Worm (Caenorhabditis elegans) whole organism, young adult: ENCODE measurements around the gene nhr-122.
A peak's percentile ranks its signal among the peaks of the same experiment; 100 is the strongest.

ENCODE experiments used
- B0019.2 ChIP-seq: fragments of 200-800 bp; sonication (Bioruptor generic); conservative IDR thresholded peaks from 2 replicates; pipeline ENCODE4 v1.3.6; 2022; ENCODE audit warnings: missing genetic modification reagents, missing genetic modification characterization, missing compliant biosample characterization
- F10E7.11 ChIP-seq: sonication (generic microtip); optimal IDR thresholded peaks from 2 replicates; lab custom pipeline; 2017; ENCODE audit warnings: mild to moderate bottlenecking, missing genetic modification characterization, moderate library complexity, missing compliant biosample characterization
- F23B12.7 ChIP-seq: sonication (generic microtip); optimal IDR thresholded peaks from 2 replicates; lab custom pipeline; 2017; ENCODE audit warnings: missing genetic modification characterization, mild to moderate bottlenecking, missing compliant biosample characterization, antibody characterized with exemption, moderate library complexity; ENCODE audit not compliant: insufficient read depth
- F37B4.10 ChIP-seq: fragments of 200-800 bp; sonication (Bioruptor generic); IDR thresholded peaks from 2 replicates; pipeline ENCODE4 v1.3.6; 2022; ENCODE audit warnings: missing genetic modification characterization, missing compliant biosample characterization
- F39B2.1 ChIP-seq: fragments of 200-800 bp; sonication (Bioruptor generic); IDR thresholded peaks from 2 replicates; pipeline ENCODE4 v1.3.6; 2022; ENCODE audit warnings: missing genetic modification reagents, missing genetic modification characterization, missing compliant biosample characterization
- F49E8.2 ChIP-seq: sonication (generic microtip); optimal IDR thresholded peaks from 3 replicates; lab custom pipeline; 2017; ENCODE audit warnings: missing genetic modification characterization, mild to moderate bottlenecking, missing compliant biosample characterization, antibody characterized with exemption, moderate library complexity; ENCODE audit not compliant: insufficient read depth
- T07F8.4 ChIP-seq: sonication (generic microtip); optimal IDR thresholded peaks from 2 replicates; lab custom pipeline; 2016; ENCODE audit warnings: mild to moderate bottlenecking, missing genetic modification characterization, moderate library complexity, missing compliant biosample characterization
- Y53G8AR.9 ChIP-seq: fragments of 200-800 bp; sonication (Bioruptor generic); conservative IDR thresholded peaks from 2 replicates; pipeline ENCODE4 v1.3.6; 2022; ENCODE audit warnings: missing genetic modification reagents, missing genetic modification characterization, missing compliant biosample characterization
- Y95B8A.8 ChIP-seq: fragments of 200-800 bp; sonication (Bioruptor generic); IDR thresholded peaks from 2 replicates; pipeline ENCODE4 v1.3.6; 2022; ENCODE audit warnings: missing genetic modification reagents, missing genetic modification characterization, missing compliant biosample characterization
- ZK185.1 ChIP-seq: sonication (generic microtip); optimal IDR thresholded peaks from 2 replicates; lab custom pipeline; 2016; ENCODE audit warnings: mild to moderate bottlenecking, missing genetic modification characterization, missing compliant biosample characterization; ENCODE audit not compliant: poor library complexity, severe bottlenecking
- akir-1 ChIP-seq: fragments of 200-800 bp; sonication (Bioruptor generic); optimal IDR thresholded peaks from 2 replicates; lab custom pipeline; 2018; ENCODE audit warnings: mild to moderate bottlenecking, missing genetic modification characterization, moderate library complexity, missing compliant biosample characterization
- ama-1 ChIP-seq, 3 experiments: fragments of 150-350 bp in 1 of 3; sonication (generic microtip) in 2 of 3; optimal IDR thresholded peaks; 2 replicates each; lab custom pipeline; 2014 to 2018; ENCODE audit warnings: missing biosample characterization in 2 of 3, missing genetic modification characterization in 2 of 3, missing genetic modification reagents in 2 of 3
- aptf-2 ChIP-seq: fragments of 200-800 bp; sonication (Bioruptor generic); conservative IDR thresholded peaks from 2 replicates; pipeline ENCODE4 v1.3.6; 2022; ENCODE audit warnings: missing genetic modification reagents, missing genetic modification characterization, missing compliant biosample characterization
- athp-1 ChIP-seq: sonication (generic microtip); optimal IDR thresholded peaks from 2 replicates; lab custom pipeline; 2017; ENCODE audit warnings: mild to moderate bottlenecking, missing genetic modification characterization, missing compliant biosample characterization
- attf-5 ChIP-seq: fragments of 200-800 bp; sonication (Bioruptor generic); optimal IDR thresholded peaks from 2 replicates; lab custom pipeline; 2018; ENCODE audit warnings: mild to moderate bottlenecking, missing genetic modification characterization, missing compliant biosample characterization
- attf-6 ChIP-seq: fragments of 200-800 bp; sonication (Bioruptor generic); IDR thresholded peaks from 2 replicates; pipeline ENCODE4 v1.3.6; 2022; ENCODE audit warnings: missing genetic modification reagents, missing genetic modification characterization, missing compliant biosample characterization
- bed-2 ChIP-seq: fragments of 200-800 bp; sonication (Bioruptor generic); IDR thresholded peaks from 2 replicates; pipeline ENCODE4 v1.3.6; 2022; ENCODE audit warnings: missing genetic modification reagents, missing genetic modification characterization, missing compliant biosample characterization
- ccch-3 ChIP-seq: fragments of 200-800 bp; sonication (Bioruptor generic); optimal IDR thresholded peaks from 2 replicates; lab custom pipeline; 2018; ENCODE audit warnings: mild to moderate bottlenecking, missing genetic modification characterization, missing compliant biosample characterization
- ceh-100 ChIP-seq: fragments of 200-800 bp; sonication (Bioruptor generic); IDR thresholded peaks from 2 replicates; pipeline ENCODE4 v1.3.6; 2022; ENCODE audit warnings: missing genetic modification reagents, missing genetic modification characterization, missing compliant biosample characterization
- dpff-1 ChIP-seq: sonication (generic microtip); optimal IDR thresholded peaks from 2 replicates; lab custom pipeline; 2017; ENCODE audit warnings: mild to moderate bottlenecking, missing genetic modification characterization, missing compliant biosample characterization
- efl-1 ChIP-seq: fragments of 150-350 bp; optimal IDR thresholded peaks from 2 replicates; lab custom pipeline; 2014; ENCODE audit warnings: missing biosample characterization, missing genetic modification reagents, missing genetic modification characterization
- egl-18 ChIP-seq: fragments of 200-800 bp; sonication (Bioruptor generic); IDR thresholded peaks from 2 replicates; pipeline ENCODE4 v1.3.6; 2022; ENCODE audit warnings: missing genetic modification reagents, missing genetic modification characterization, missing compliant biosample characterization
- egl-44 ChIP-seq: fragments of 200-800 bp; sonication (Bioruptor generic); IDR thresholded peaks from 2 replicates; pipeline ENCODE4 v1.3.6; 2022; ENCODE audit warnings: missing genetic modification reagents, missing genetic modification characterization, missing compliant biosample characterization
- ets-4 ChIP-seq: fragments of 200-800 bp; sonication (Bioruptor generic); optimal IDR thresholded peaks from 2 replicates; lab custom pipeline; 2018; ENCODE audit warnings: mild to moderate bottlenecking, missing genetic modification characterization, missing compliant biosample characterization
- fkh-3 ChIP-seq: sonication (generic microtip); optimal IDR thresholded peaks from 2 replicates; lab custom pipeline; 2016; ENCODE audit warnings: mild to moderate bottlenecking, missing genetic modification characterization, missing compliant biosample characterization
- hlh-12 ChIP-seq: sonication (generic microtip); optimal IDR thresholded peaks from 2 replicates; lab custom pipeline; 2016; ENCODE audit warnings: missing genetic modification characterization, missing compliant biosample characterization
- hlh-26 ChIP-seq: fragments of 200-800 bp; sonication (Bioruptor generic); conservative IDR thresholded peaks from 2 replicates; pipeline ENCODE4 v1.3.6; 2022; ENCODE audit warnings: missing genetic modification reagents, missing genetic modification characterization, missing compliant biosample characterization
- hmg-1.2 ChIP-seq: fragments of 200-800 bp; sonication (Bioruptor generic); IDR thresholded peaks from 2 replicates; pipeline ENCODE4 v1.3.6; 2022; ENCODE audit warnings: missing genetic modification reagents, missing genetic modification characterization, missing compliant biosample characterization
- hmg-20 ChIP-seq: fragments of 200-800 bp; sonication (Bioruptor generic); IDR thresholded peaks from 2 replicates; pipeline ENCODE4 v1.3.6; 2022; ENCODE audit warnings: missing genetic modification reagents, missing genetic modification characterization, missing compliant biosample characterization
- lag-1 ChIP-seq: fragments of 200-800 bp; sonication (Bioruptor generic); IDR thresholded peaks from 2 replicates; pipeline ENCODE4 v1.3.6; 2022; ENCODE audit warnings: missing genetic modification reagents, missing genetic modification characterization, missing compliant biosample characterization
- lin-40 ChIP-seq: sonication (generic microtip); optimal IDR thresholded peaks from 2 replicates; lab custom pipeline; 2016; ENCODE audit warnings: missing genetic modification characterization, mild to moderate bottlenecking, missing compliant biosample characterization, missing genotype, missing genetic modification reagents
- madf-3 ChIP-seq: fragments of 200-800 bp; sonication (Bioruptor generic); IDR thresholded peaks from 2 replicates; pipeline ENCODE4 v1.3.6; 2022; ENCODE audit warnings: missing genetic modification reagents, missing genetic modification characterization, missing compliant biosample characterization
- nfya-1 ChIP-seq: sonication (generic microtip); optimal IDR thresholded peaks from 2 replicates; lab custom pipeline; 2017; ENCODE audit warnings: antibody characterized with exemption, missing compliant biosample characterization, missing genetic modification characterization, borderline replicate concordance; ENCODE audit not compliant: insufficient read depth
- nhr-120 ChIP-seq: fragments of 200-800 bp; sonication (Bioruptor generic); IDR thresholded peaks from 2 replicates; pipeline ENCODE4 v1.3.6; 2022; ENCODE audit warnings: missing genetic modification characterization, missing compliant biosample characterization
- nhr-179 ChIP-seq: sonication (generic microtip); optimal IDR thresholded peaks from 2 replicates; lab custom pipeline; 2016; ENCODE audit warnings: mild to moderate bottlenecking, missing genetic modification characterization, missing compliant biosample characterization
- rec-8 ChIP-seq, 2 experiments: sonication (generic microtip); optimal IDR thresholded peaks; 2 replicates each; lab custom pipeline; 2016; ENCODE audit warnings: mild to moderate bottlenecking in 2 of 2, missing genetic modification characterization in 2 of 2, missing genetic modification reagents in 2 of 2, missing genotype in 2 of 2, missing biosample characterization in 1 of 2, missing compliant biosample characterization in 1 of 2, moderate library complexity in 1 of 2
- repo-1 ChIP-seq: sonication (generic microtip); optimal IDR thresholded peaks from 2 replicates; lab custom pipeline; 2017; ENCODE audit warnings: mild to moderate bottlenecking, missing genetic modification characterization, missing compliant biosample characterization
- snpc-1.1 ChIP-seq: sonication (generic microtip); optimal IDR thresholded peaks from 2 replicates; lab custom pipeline; 2017; ENCODE audit warnings: missing genetic modification characterization, mild to moderate bottlenecking, missing compliant biosample characterization, antibody characterized with exemption, moderate library complexity, missing genotype, missing genetic modification reagents; ENCODE audit not compliant: insufficient read depth
- sptf-2 ChIP-seq: fragments of 200-800 bp; sonication (Bioruptor generic); optimal IDR thresholded peaks from 2 replicates; lab custom pipeline; 2018; ENCODE audit warnings: mild to moderate bottlenecking, missing genetic modification characterization, missing compliant biosample characterization
- tbp1 ChIP-seq: fragments of 200-800 bp; sonication (Bioruptor generic); optimal IDR thresholded peaks from 2 replicates; lab custom pipeline; 2018; ENCODE audit warnings: mild to moderate bottlenecking, missing genetic modification characterization, missing compliant biosample characterization
- tbx-9 ChIP-seq: sonication (generic microtip); optimal IDR thresholded peaks from 2 replicates; lab custom pipeline; 2016; ENCODE audit warnings: borderline replicate concordance, missing genetic modification characterization, inconsistent platforms, missing compliant biosample characterization
- tlf-1 ChIP-seq: fragments of 200-800 bp; sonication (Bioruptor generic); optimal IDR thresholded peaks from 2 replicates; lab custom pipeline; 2018; ENCODE audit warnings: mild to moderate bottlenecking, missing genetic modification characterization, missing compliant biosample characterization
- zfh-2 ChIP-seq: fragments of 200-800 bp; sonication (Bioruptor generic); conservative IDR thresholded peaks from 2 replicates; pipeline ENCODE4 v1.3.6; 2022; ENCODE audit warnings: missing genetic modification reagents, missing genetic modification characterization, missing compliant biosample characterization
- ztf-22 ChIP-seq: fragments of 200-800 bp; sonication (Bioruptor generic); optimal IDR thresholded peaks from 2 replicates; lab custom pipeline; 2018; ENCODE audit warnings: mild to moderate bottlenecking, missing genetic modification characterization, moderate library complexity, missing compliant biosample characterization
- ztf-25 ChIP-seq: fragments of 200-800 bp; sonication (Bioruptor generic); IDR thresholded peaks from 2 replicates; pipeline ENCODE4 v1.3.6; 2022; ENCODE audit warnings: missing genetic modification reagents, missing genetic modification characterization, missing compliant biosample characterization
- ztf-6 ChIP-seq: fragments of 200-800 bp; sonication (Bioruptor generic); IDR thresholded peaks from 2 replicates; pipeline ENCODE4 v1.3.6; 2022; ENCODE audit warnings: missing genetic modification reagents, missing genetic modification characterization, missing compliant biosample characterization

The nhr-122 gene

ce11 chrIV:1595802-1596201, 17.9 kb upstream of the nhr-122 start, which contains the start of gene npp-8 (continued):
- TF ChIP-seq nfya-1 (tag; lab: Kevin White, UChicago) (no peak), T07F8.4 (tag; lab: Kevin White, UChicago) (no peak), attf-6 (GFP tag; lab: Robert Waterston, UW) (peak; percentile 38; the same call in 1 of the 2 replicates), fkh-3 (no peak), Y53G8AR.9 (GFP tag; lab: Robert Waterston, UW) (peak; percentile 93), athp-1 (tag; lab: Kevin White, UChicago) (peak; percentile 92), hmg-1.2 (GFP tag; lab: Robert Waterston, UW) (peak; percentile 70), snpc-1.1 (tag; lab: Kevin White, UChicago) (peak; percentile 38), lin-40 (peak; percentile 89), hmg-20 (GFP tag; lab: Robert Waterston, UW) (0 out of 2 replicates have a peak, but pooled peaks have one; percentile 45), nhr-120 (no peak), Y95B8A.8 (GFP tag; lab: Robert Waterston, UW) (peak; percentile 91), aptf-2 (GFP tag; lab: Robert Waterston, UW) (peak; percentile 75; the same call in 1 of the 2 replicates), lag-1 (no peak), F49E8.2 (tag; lab: Kevin White, UChicago) (peak; percentile 79), egl-44 (GFP tag; lab: Robert Waterston, UW) (peak; percentile 59; the same call in 1 of the 2 replicates), ztf-6 (GFP tag; lab: Robert Waterston, UW) (no peak), ztf-25 (GFP tag; lab: Robert Waterston, UW) (no peak), F10E7.11 (tag; lab: Kevin White, UChicago) (peak; percentile 48), B0019.2 (GFP tag; lab: Robert Waterston, UW) (0 out of 2 replicates have a peak, but pooled peaks have one; percentile 25), efl-1 (GFP tag; lab: Kevin White, UChicago) (peak; percentile 93), ets-4 (peak; percentile 20), F37B4.10 (GFP tag; lab: Robert Waterston, UW) (no peak), dpff-1 (tag; lab: Kevin White, UChicago) (no peak), zfh-2 (GFP tag; lab: Robert Waterston, UW) (peak; percentile 83), tbp1 (peak; percentile 70), tbx-9 (no peak), ztf-22 (GFP tag; lab: Kevin White, UChicago) (no peak), egl-18 (0 out of 2 replicates have a peak, but pooled peaks have one; percentile 39), akir-1 (GFP tag; lab: Kevin White, UChicago) (no peak), madf-3 (GFP tag; lab: Robert Waterston, UW) (peak; percentile 75; the same call in 1 of the 2 replicates), bed-2 (GFP tag; lab: Robert Waterston, UW) (peak; percentile 83), F23B12.7 (tag; lab: Kevin White, UChicago) (peak; percentile 89), tlf-1 (GFP tag; lab: Kevin White, UChicago) (peak; percentile 81), repo-1 (tag; lab: Kevin White, UChicago) (peak; percentile 73), hlh-12 (tag; lab: Kevin White, UChicago) (no peak), ZK185.1 (peak; percentile 90), attf-5 (peak; percentile 96), nhr-179 (tag; lab: Kevin White, UChicago) (no peak), ccch-3 (no peak), ceh-100 (GFP tag; lab: Robert Waterston, UW) (peak; percentile 89), F39B2.1 (GFP tag; lab: Robert Waterston, UW) (no peak), sptf-2 (peak; percentile 18), rec-8 (tag; optimal IDR thresholded peaks at IDR 0.05; lab: Kevin White, UChicago) (peak; percentile 14 to 56), hlh-26 (GFP tag; lab: Robert Waterston, UW) (no peak), ama-1 (optimal IDR thresholded peaks at IDR 0.05; lab: Kevin White, UChicago) (no peak), ama-1 (GFP tag; optimal IDR thresholded peaks at IDR 0.05; lab: Kevin White, UChicago) (no peak)
